Fruit fly (Drosophila melanogaster) whole organism, embryonic: Measurements from ENCODE around the gene tbrd-1.

ENCODE experiments used
- Adf1 ChIP-seq: fragments of 200-800 bp; sonication (Bioruptor generic); IDR thresholded peaks from 2 replicates; pipeline ENCODE4 v1.3.6; 2022; ENCODE audit warnings: missing biosample characterization, missing genetic modification characterization
- B-H1 ChIP-seq: fragments of 200-800 bp; sonication (Bioruptor generic); IDR thresholded peaks from 3 replicates; pipeline ENCODE4 v1.3.6; 2022; ENCODE audit warnings: missing biosample characterization, missing genetic modification characterization
- BEAF-32 ChIP-seq: fragments of 200-800 bp; sonication (Bioruptor generic); optimal IDR thresholded peaks from 3 replicates; lab custom pipeline; 2017; ENCODE audit warnings: missing biosample characterization, missing genetic modification characterization, mild to moderate bottlenecking, moderate library complexity, missing genetic modification reagents
- Bdp1 ChIP-seq: fragments of 200-800 bp; sonication (Bioruptor generic); optimal IDR thresholded peaks from 3 replicates; lab custom pipeline; 2016; ENCODE audit warnings: missing biosample characterization, missing genetic modification characterization
- Bgb ChIP-seq: fragments of 200-800 bp; sonication (Bioruptor generic); IDR thresholded peaks from 2 replicates; pipeline ENCODE4 v1.3.6; 2022; ENCODE audit warnings: missing biosample characterization, missing genetic modification characterization; ENCODE audit not compliant: partially characterized antibody
- CG10366 ChIP-seq: fragments of 200-800 bp; sonication (Bioruptor generic); IDR thresholded peaks from 2 replicates; pipeline ENCODE4 v1.3.6; 2022; ENCODE audit warnings: missing biosample characterization, missing genetic modification characterization
- CG1233 ChIP-seq: fragments of 200-800 bp; sonication (Bioruptor generic); optimal IDR thresholded peaks from 4 replicates; lab custom pipeline; 2018; ENCODE audit warnings: missing biosample characterization, mild to moderate bottlenecking, missing genetic modification characterization
- CG14860 ChIP-seq: fragments of 200-800 bp; sonication (Bioruptor generic); IDR thresholded peaks from 3 replicates; pipeline ENCODE4 v1.3.6; 2022; ENCODE audit warnings: missing biosample characterization, missing genetic modification characterization; ENCODE audit not compliant: partially characterized antibody
- CG15601 ChIP-seq: fragments of 200-800 bp; sonication (Bioruptor generic); optimal IDR thresholded peaks from 3 replicates; lab custom pipeline; 2019; ENCODE audit warnings: missing biosample characterization, mild to moderate bottlenecking, missing genetic modification characterization, moderate library complexity
- CG2712 ChIP-seq: fragments of 200-800 bp; optimal IDR thresholded peaks from 3 replicates; lab custom pipeline; 2019; ENCODE audit warnings: missing biosample characterization, mild to moderate bottlenecking, missing genetic modification characterization, moderate library complexity
- CG2875 ChIP-seq: fragments of 200-800 bp; sonication (Bioruptor generic); optimal IDR thresholded peaks from 2 replicates; lab custom pipeline; 2017; ENCODE audit warnings: missing biosample characterization, mild to moderate bottlenecking, missing genetic modification characterization, missing genetic modification reagents
- CG33557 ChIP-seq: fragments of 200-800 bp; sonication (Bioruptor generic); optimal IDR thresholded peaks from 2 replicates; lab custom pipeline; 2019; ENCODE audit warnings: missing biosample characterization, mild to moderate bottlenecking, missing genetic modification characterization, moderate library complexity
- CG8388 ChIP-seq: fragments of 200-800 bp; sonication (Bioruptor generic); optimal IDR thresholded peaks from 2 replicates; lab custom pipeline; 2019; ENCODE audit warnings: missing biosample characterization, mild to moderate bottlenecking, missing genetic modification characterization, moderate library complexity
- CG9727 ChIP-seq: fragments of 200-800 bp; sonication (Bioruptor generic); optimal IDR thresholded peaks from 3 replicates; lab custom pipeline; 2017; ENCODE audit warnings: missing biosample characterization, mild to moderate bottlenecking, missing genetic modification characterization
- D19A ChIP-seq: fragments of 200-800 bp; optimal IDR thresholded peaks from 3 replicates; lab custom pipeline; 2019; ENCODE audit warnings: missing biosample characterization, mild to moderate bottlenecking, missing genetic modification characterization, moderate library complexity
- Deaf1 ChIP-seq: fragments of 200-800 bp; optimal IDR thresholded peaks from 3 replicates; lab custom pipeline; 2019; ENCODE audit warnings: missing biosample characterization, mild to moderate bottlenecking, missing genetic modification characterization, moderate library complexity
- Dp ChIP-seq: fragments of 200-800 bp; sonication (Bioruptor generic); optimal IDR thresholded peaks from 2 replicates; lab custom pipeline; 2018; ENCODE audit warnings: missing biosample characterization, mild to moderate bottlenecking, missing genetic modification characterization, moderate library complexity
- ERR ChIP-seq: fragments of 200-800 bp; sonication (Bioruptor generic); optimal IDR thresholded peaks from 2 replicates; lab custom pipeline; 2016; ENCODE audit warnings: missing biosample characterization, missing genetic modification characterization
- Elba2 ChIP-seq: fragments of 200-800 bp; sonication (Bioruptor generic); optimal IDR thresholded peaks from 3 replicates; lab custom pipeline; 2016; ENCODE audit warnings: missing biosample characterization, missing genetic modification characterization
- Gsc ChIP-seq: fragments of 200-800 bp; sonication (Bioruptor generic); IDR thresholded peaks from 2 replicates; pipeline ENCODE4 v1.3.6; 2022; ENCODE audit warnings: missing biosample characterization, missing genetic modification characterization
- Gug ChIP-seq: fragments of 200-800 bp; sonication (Bioruptor generic); IDR thresholded peaks from 4 replicates; pipeline ENCODE4 v1.3.6; 2022; ENCODE audit warnings: missing biosample characterization, missing genetic modification characterization
- HLHmδ ChIP-seq: fragments of 200-800 bp; sonication (Bioruptor generic); optimal IDR thresholded peaks from 2 replicates; lab custom pipeline; 2018; ENCODE audit warnings: missing biosample characterization, mild to moderate bottlenecking, missing genetic modification characterization, moderate library complexity
- Hr51 ChIP-seq, 2 experiments: fragments of 200-800 bp; sonication (Bioruptor generic); optimal IDR thresholded peaks; 2 replicates in 1 of 2; 3 replicates in 1 of 2; lab custom pipeline; 2016 to 2018; ENCODE audit warnings: missing biosample characterization in 2 of 2, missing genetic modification characterization in 2 of 2, mild to moderate bottlenecking in 1 of 2, moderate library complexity in 1 of 2
- MBD-R2 ChIP-seq: fragments of 200-800 bp; sonication (Bioruptor generic); IDR thresholded peaks from 2 replicates; pipeline ENCODE4 v1.3.6; 2022; ENCODE audit warnings: missing biosample characterization, missing genetic modification characterization
- Meics ChIP-seq: fragments of 200-800 bp; sonication (Bioruptor generic); optimal IDR thresholded peaks from 2 replicates; lab custom pipeline; 2017; ENCODE audit warnings: missing biosample characterization, mild to moderate bottlenecking, missing genetic modification characterization
- Myb ChIP-seq: fragments of 200-800 bp; sonication (Bioruptor generic); optimal IDR thresholded peaks from 2 replicates; lab custom pipeline; 2016; ENCODE audit warnings: missing biosample characterization, missing genetic modification characterization
- Nf-YC ChIP-seq: fragments of 200-800 bp; optimal IDR thresholded peaks from 3 replicates; lab custom pipeline; 2019; ENCODE audit warnings: missing biosample characterization, mild to moderate bottlenecking, missing genetic modification characterization, moderate library complexity
- Sin3A ChIP-seq: fragments of >200 bp; optimal IDR thresholded peaks from 2 replicates; lab custom pipeline; 2018
- Sry-δ ChIP-seq: fragments of 200-800 bp; sonication (Bioruptor generic); optimal IDR thresholded peaks from 2 replicates; lab custom pipeline; 2016; ENCODE audit warnings: missing biosample characterization, missing genetic modification characterization
- Trl ChIP-seq, 3 experiments: fragments of >200 bp in 2 of 3; fragments of 200-800 bp in 1 of 3; sonication (Bioruptor generic) in 1 of 3; optimal IDR thresholded peaks; 2 replicates in 1 of 3; 3 replicates in 2 of 3; lab custom pipeline; 2016 to 2017; ENCODE audit warnings: missing biosample characterization in 1 of 3, missing genetic modification characterization in 1 of 3
- ab ChIP-seq: fragments of 200-800 bp; sonication (Bioruptor generic); optimal IDR thresholded peaks from 2 replicates; lab custom pipeline; 2016; ENCODE audit warnings: missing biosample characterization, missing genetic modification characterization
- amos ChIP-seq: fragments of 200-800 bp; sonication (Bioruptor generic); IDR thresholded peaks from 2 replicates; pipeline ENCODE4 v1.3.6; 2022; ENCODE audit warnings: missing biosample characterization, missing genetic modification characterization; ENCODE audit not compliant: partially characterized antibody
- ase ChIP-seq: fragments of 200-800 bp; sonication (Bioruptor generic); IDR thresholded peaks from 3 replicates; pipeline ENCODE4 v1.3.6; 2022; ENCODE audit warnings: missing biosample characterization, missing genetic modification characterization
- br ChIP-seq: fragments of >200 bp; optimal IDR thresholded peaks from 2 replicates; lab custom pipeline; 2017
- chn ChIP-seq: fragments of 200-800 bp; sonication (Bioruptor generic); optimal IDR thresholded peaks from 2 replicates; lab custom pipeline; 2016; ENCODE audit warnings: missing biosample characterization, missing genetic modification characterization
- corto ChIP-seq: fragments of 200-800 bp; sonication (Bioruptor generic); optimal IDR thresholded peaks from 2 replicates; lab custom pipeline; 2016; ENCODE audit warnings: missing biosample characterization, mild to moderate bottlenecking, missing genetic modification characterization, moderate library complexity
- cwo ChIP-seq: fragments of 200-800 bp; sonication (Bioruptor generic); optimal IDR thresholded peaks from 3 replicates; lab custom pipeline; 2017; ENCODE audit warnings: missing biosample characterization, missing genetic modification characterization, mild to moderate bottlenecking, moderate library complexity, missing genetic modification reagents
- gsb ChIP-seq: fragments of 200-800 bp; sonication (Bioruptor generic); IDR thresholded peaks from 2 replicates; pipeline ENCODE4 v1.3.6; 2022; ENCODE audit warnings: missing biosample characterization, missing genetic modification characterization
- hth ChIP-seq: fragments of >200 bp; optimal IDR thresholded peaks from 2 replicates; lab custom pipeline; 2017; ENCODE audit warnings: inconsistent platforms
- luna ChIP-seq: fragments of 200-800 bp; sonication (Bioruptor generic); optimal IDR thresholded peaks from 2 replicates; lab custom pipeline; 2016; ENCODE audit warnings: missing biosample characterization, missing genetic modification characterization
- mld ChIP-seq: fragments of 200-800 bp; sonication (Bioruptor generic); IDR thresholded peaks from 3 replicates; pipeline ENCODE4 v1.3.6; 2022; ENCODE audit warnings: missing biosample characterization, missing genetic modification characterization; ENCODE audit not compliant: partially characterized antibody
- nmo ChIP-seq: fragments of 200-800 bp; sonication (Bioruptor generic); optimal IDR thresholded peaks from 2 replicates; lab custom pipeline; 2018; ENCODE audit warnings: missing biosample characterization, mild to moderate bottlenecking, missing genetic modification characterization, moderate library complexity
- pros ChIP-seq: fragments of 200-800 bp; sonication (Bioruptor generic); optimal IDR thresholded peaks from 3 replicates; lab custom pipeline; 2019; ENCODE audit warnings: missing biosample characterization, mild to moderate bottlenecking, missing genetic modification characterization, moderate library complexity
- rib ChIP-seq: fragments of 200-800 bp; sonication (Bioruptor generic); IDR thresholded peaks from 2 replicates; pipeline ENCODE4 v1.3.6; 2022; ENCODE audit warnings: missing biosample characterization, missing genetic modification characterization
- scrt ChIP-seq: fragments of 200-800 bp; sonication (Bioruptor generic); optimal IDR thresholded peaks from 2 replicates; lab custom pipeline; 2018; ENCODE audit warnings: missing biosample characterization, mild to moderate bottlenecking, missing genetic modification characterization, moderate library complexity
- stc ChIP-seq: fragments of 200-800 bp; sonication (Bioruptor generic); IDR thresholded peaks from 2 replicates; pipeline ENCODE4 v1.3.6; 2022; ENCODE audit warnings: missing biosample characterization, missing genetic modification characterization
- stwl ChIP-seq: fragments of 200-800 bp; sonication (Bioruptor generic); optimal IDR thresholded peaks from 3 replicates; lab custom pipeline; 2018; ENCODE audit warnings: missing biosample characterization, mild to moderate bottlenecking, missing genetic modification characterization, moderate library complexity
- trem ChIP-seq: fragments of 200-800 bp; optimal IDR thresholded peaks from 3 replicates; lab custom pipeline; 2019; ENCODE audit warnings: missing biosample characterization, mild to moderate bottlenecking, missing genetic modification characterization, moderate library complexity
- trh ChIP-seq: fragments of 200-800 bp; sonication (Bioruptor generic); optimal IDR thresholded peaks from 2 replicates; lab custom pipeline; 2016; ENCODE audit warnings: missing biosample characterization, missing genetic modification characterization

tbrd-1 gene

dm6 chr3R:23922502-23923350 is 29.4 kb upstream of the tbrd-1 start, which contains the start of the genes sba and CG31141 (continued):
- TF ChIP-seq trem (tag; lab: Kevin White, UChicago) (peak; percentile 65), hth (lab: Kevin White, UChicago) (no peak), CG14860 (GFP tag; lab: Robert Waterston, UW) (peak; percentile 81), amos (GFP tag; lab: Robert Waterston, UW) (peak; percentile 94), Gsc (no peak), Sin3A (lab: Kevin White, UChicago) (peak; percentile 66), Myb (GFP tag; lab: Kevin White, UChicago) (peak; percentile 86), br (lab: Kevin White, UChicago) (no peak), Elba2 (peak; percentile 93), nmo (GFP tag; lab: Kevin White, UChicago) (peak; percentile 53), CG15601 (peak; percentile 56), D19A (tag; lab: Kevin White, UChicago) (no peak), luna (GFP tag; lab: Kevin White, UChicago) (no peak), CG8388 (GFP tag; lab: Kevin White, UChicago) (no peak), chn (no peak), corto (GFP tag; lab: Kevin White, UChicago) (no peak), Sry-δ (GFP tag; lab: Kevin White, UChicago) (peak; percentile 78), cwo (GFP tag; lab: Kevin White, UChicago) (no peak), stwl (peak; percentile 85), mld (peak; percentile 72; the same call in 2 of the 3 replicates), HLHmδ (GFP tag; lab: Kevin White, UChicago) (peak; percentile 38), BEAF-32 (GFP tag; lab: Kevin White, UChicago) (peak; percentile 94), ase (GFP tag; lab: Robert Waterston, UW) (no peak), CG1233 (GFP tag; lab: Kevin White, UChicago) (no peak), gsb (GFP tag; lab: Robert Waterston, UW) (no peak), stc (GFP tag; lab: Robert Waterston, UW) (no peak; the same call in 1 of the 2 replicates), CG33557 (GFP tag; lab: Kevin White, UChicago) (no peak), Meics (GFP tag; lab: Kevin White, UChicago) (no peak), Bdp1 (GFP tag; lab: Kevin White, UChicago) (no peak), Gug (GFP tag; lab: Robert Waterston, UW) (no peak), CG10366 (GFP tag; lab: Robert Waterston, UW) (no peak), Dp (GFP tag; lab: Kevin White, UChicago) (peak; percentile 71), Adf1 (no peak), Hr51 (GFP tag; optimal IDR thresholded peaks at IDR 0.05; lab: Kevin White, UChicago) (no peak), Bgb (peak; percentile 96), scrt (GFP tag; lab: Kevin White, UChicago) (no peak), pros (GFP tag; lab: Kevin White, UChicago) (no peak), rib (GFP tag; lab: Robert Waterston, UW) (no peak), trh (GFP tag; lab: Kevin White, UChicago) (no peak), CG2712 (tag; lab: Kevin White, UChicago) (peak; percentile 0), MBD-R2 (GFP tag; lab: Robert Waterston, UW) (peak; percentile 57), ERR (GFP tag; lab: Kevin White, UChicago) (no peak), CG9727 (no peak), Nf-YC (tag; lab: Kevin White, UChicago) (peak; percentile 2), CG2875 (no peak), ab (no peak), B-H1 (GFP tag; lab: Robert Waterston, UW) (no peak), Trl (optimal IDR thresholded peaks at IDR 0.05; lab: Kevin White, UChicago) (peak; percentile 77 to 91), Trl (GFP tag; optimal IDR thresholded peaks at IDR 0.05; lab: Kevin White, UChicago) (no peak), Deaf1 (peak; percentile 72)
